Worm (Caenorhabditis elegans) whole organism, L4/young adult: ENCODE measurements around the gene cpsf-2.

Experiments used
- W03F9.2 ChIP-seq: fragments of 150-350 bp; optimal IDR thresholded peaks from 2 replicates; lab custom pipeline; 2014; ENCODE audit warnings: missing biosample characterization, missing genetic modification characterization
- him-1 ChIP-seq: sonication (generic microtip); optimal IDR thresholded peaks from 2 replicates; lab custom pipeline; 2016; ENCODE audit warnings: missing genotype, missing genetic modification reagents, missing genetic modification characterization, missing compliant biosample characterization

DNA sequence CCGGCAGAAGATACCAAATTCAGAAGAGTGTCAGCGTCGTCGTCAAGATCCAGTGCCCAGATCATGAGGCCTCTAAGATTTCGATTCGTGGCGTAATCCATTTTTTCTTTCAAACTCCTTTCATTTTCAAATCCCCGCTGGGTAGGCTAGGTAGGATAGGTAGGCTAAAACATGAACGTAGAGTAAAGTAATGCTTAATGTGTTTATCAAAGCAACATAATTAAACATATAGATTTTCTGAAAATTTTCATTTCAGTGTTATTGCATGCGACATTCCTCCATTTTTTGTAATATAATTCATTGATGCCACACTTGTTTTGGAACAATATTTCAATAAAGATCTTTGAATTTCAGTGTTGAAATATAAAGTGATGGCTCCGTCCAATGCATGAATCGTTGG is 49.5 kb upstream of the cpsf-2 start, which contains the start of gene T01C4.8:
- no peak for TF ChIP-seq him-1
- TF ChIP-seq W03F9.2 (tag; lab: Kevin White, UChicago): no peak
